Fruit fly (Drosophila melanogaster) ovary, adult (tissue): ENCODE results near the gene Sap-r.

Experiments used
- CG17801 ChIP-seq: fragments of 200-800 bp; optimal IDR thresholded peaks from 2 replicates; lab custom pipeline; 2019; ENCODE audit warnings: missing biosample characterization, mild to moderate bottlenecking, missing genetic modification characterization, moderate library complexity; ENCODE audit not compliant: partially characterized antibody

Sap-r gene

dm6 chr3R:30842639-30843476 lies 46.0 kb downstream of the Sap-r start:
- TF ChIP-seq CG17801 (GFP tag; lab: Kevin White, UChicago): no peak

- no peak for TF ChIP-seq CG17801 (GFP tag; lab: Kevin White, UChicago)
Measured at dm6 chr3R:30842199-30842598, 46.7 kb downstream of the Sap-r start.

dm6 chr3R:30840741-30841140 lies 48.1 kb downstream of the Sap-r start:
- no peak for TF ChIP-seq CG17801 (GFP tag; lab: Kevin White, UChicago)
